Fruit fly (Drosophila melanogaster) whole organism, adult: ENCODE results near the gene CG44005.

Experiments
- CG11617 ChIP-seq: fragments of 200-800 bp; sonication (Bioruptor generic); optimal IDR thresholded peaks from 2 replicates; lab custom pipeline; 2017; ENCODE audit warnings: mild to moderate bottlenecking, missing biosample characterization, missing genetic modification reagents, missing genetic modification characterization
- CG12768 ChIP-seq: fragments of 200-800 bp; sonication (Bioruptor generic); optimal IDR thresholded peaks from 2 replicates; lab custom pipeline; 2017; ENCODE audit warnings: missing biosample characterization, missing genetic modification characterization, mild to moderate bottlenecking, moderate library complexity, missing genetic modification reagents
- CG14711 ChIP-seq: fragments of 200-800 bp; sonication (Bioruptor generic); optimal IDR thresholded peaks from 2 replicates; lab custom pipeline; 2018; ENCODE audit warnings: missing biosample characterization, mild to moderate bottlenecking, missing genetic modification characterization, moderate library complexity
- CG1620 ChIP-seq: fragments of 200-800 bp; sonication (Bioruptor generic); optimal IDR thresholded peaks from 2 replicates; lab custom pipeline; 2016; ENCODE audit warnings: missing biosample characterization, missing genetic modification characterization
- CG33017 ChIP-seq: fragments of 200-800 bp; sonication (Bioruptor generic); optimal IDR thresholded peaks from 2 replicates; lab custom pipeline; 2018; ENCODE audit warnings: missing biosample characterization, mild to moderate bottlenecking, missing genetic modification characterization, moderate library complexity
- CG5204 ChIP-seq: fragments of 200-800 bp; sonication (Bioruptor generic); optimal IDR thresholded peaks from 2 replicates; lab custom pipeline; 2016; ENCODE audit warnings: missing biosample characterization, missing genetic modification characterization
- CG7045 ChIP-seq: fragments of 200-800 bp; sonication (Bioruptor generic); optimal IDR thresholded peaks from 2 replicates; lab custom pipeline; 2017; ENCODE audit warnings: missing biosample characterization, mild to moderate bottlenecking, missing genetic modification characterization
- CG7101 ChIP-seq: fragments of 200-800 bp; sonication (Bioruptor generic); optimal IDR thresholded peaks from 2 replicates; lab custom pipeline; 2018; ENCODE audit warnings: missing biosample characterization, mild to moderate bottlenecking, missing genetic modification characterization, moderate library complexity
- Clk ChIP-seq: fragments of 200-800 bp; sonication (Bioruptor generic); optimal IDR thresholded peaks from 2 replicates; lab custom pipeline; 2017; ENCODE audit warnings: missing biosample characterization, missing genetic modification characterization
- Crg-1 ChIP-seq: fragments of 200-800 bp; sonication (Bioruptor generic); optimal IDR thresholded peaks from 2 replicates; lab custom pipeline; 2016; ENCODE audit warnings: missing biosample characterization, missing genetic modification characterization
- Hr96 ChIP-seq: fragments of 200-800 bp; sonication (Bioruptor generic); optimal IDR thresholded peaks from 2 replicates; lab custom pipeline; 2016; ENCODE audit warnings: missing biosample characterization, missing genetic modification characterization
- Mnt ChIP-seq: fragments of 200-800 bp; sonication (Bioruptor generic); optimal IDR thresholded peaks from 2 replicates; lab custom pipeline; 2016; ENCODE audit warnings: missing biosample characterization, mild to moderate bottlenecking, missing genetic modification characterization
- bab1 ChIP-seq: fragments of 200-800 bp; sonication (Bioruptor generic); optimal IDR thresholded peaks from 3 replicates; lab custom pipeline; 2019; ENCODE audit warnings: missing biosample characterization, mild to moderate bottlenecking, missing genetic modification characterization, moderate library complexity
- cic ChIP-seq: fragments of 200-800 bp; sonication (Bioruptor generic); optimal IDR thresholded peaks from 2 replicates; lab custom pipeline; 2017; ENCODE audit warnings: missing biosample characterization, mild to moderate bottlenecking, missing genetic modification characterization, moderate library complexity
- cnc ChIP-seq, 2 experiments: fragments of >200 bp; optimal IDR thresholded peaks; 2 replicates each; lab custom pipeline; 2017
- kay ChIP-seq: fragments of 200-800 bp; sonication (Bioruptor generic); peaks from one replicate; lab custom pipeline; 2016; ENCODE audit warnings: missing biosample characterization, missing genetic modification characterization, borderline replicate concordance
- ovo ChIP-seq: fragments of 200-800 bp; sonication (Bioruptor generic); optimal IDR thresholded peaks from 2 replicates; lab custom pipeline; 2016; ENCODE audit warnings: missing biosample characterization, missing genetic modification characterization
- pad ChIP-seq: fragments of 200-800 bp; sonication (Bioruptor generic); optimal IDR thresholded peaks from 3 replicates; lab custom pipeline; 2017; ENCODE audit warnings: missing biosample characterization, missing genetic modification characterization, mild to moderate bottlenecking, moderate library complexity, missing genetic modification reagents
- tj ChIP-seq: fragments of 200-800 bp; sonication (Bioruptor generic); optimal IDR thresholded peaks from 3 replicates; lab custom pipeline; 2017; ENCODE audit warnings: missing biosample characterization, mild to moderate bottlenecking, missing genetic modification characterization, moderate library complexity
- toe ChIP-seq: fragments of 200-800 bp; sonication (Bioruptor generic); optimal IDR thresholded peaks from 2 replicates; lab custom pipeline; 2016; ENCODE audit warnings: missing biosample characterization, missing genetic modification characterization

The CG44005 gene

dm6 chr3L:18078614-18079013, 6.7 kb upstream of the CG44005 start:
- TF ChIP-seq toe (GFP tag; lab: Kevin White, UChicago), result no peak
- TF ChIP-seq CG14711 (tag; lab: Kevin White, UChicago), result no peak
- no peak for TF ChIP-seq pad (GFP tag; lab: Kevin White, UChicago)
- TF ChIP-seq kay (GFP tag; lab: Kevin White, UChicago), result no peak
- no peak for TF ChIP-seq Hr96
- TF ChIP-seq CG5204 (GFP tag; lab: Kevin White, UChicago), result no peak
- TF ChIP-seq Crg-1 (GFP tag; lab: Kevin White, UChicago), result no peak
- no peak for TF ChIP-seq CG11617 (GFP tag; lab: Kevin White, UChicago)
- TF ChIP-seq ovo (GFP tag; lab: Kevin White, UChicago), result no peak
- no peak for TF ChIP-seq Clk (GFP tag; lab: Kevin White, UChicago)
- TF ChIP-seq CG33017 (tag; lab: Kevin White, UChicago), result no peak
- no peak for TF ChIP-seq cic (GFP tag; lab: Kevin White, UChicago)
- TF ChIP-seq CG12768, result no peak

dm6 chr3L:18077649-18078417, 5.9 kb upstream of the CG44005 start:
- TF ChIP-seq Hr96, result no peak
- peak; percentile 36 for TF ChIP-seq CG7101 (tag; lab: Kevin White, UChicago)
- peak; percentile 7 for TF ChIP-seq CG11617 (GFP tag; lab: Kevin White, UChicago)
- no peak for TF ChIP-seq Clk (GFP tag; lab: Kevin White, UChicago)
- no peak for TF ChIP-seq ovo (GFP tag; lab: Kevin White, UChicago)
- peak; percentile 5 for TF ChIP-seq CG33017 (tag; lab: Kevin White, UChicago)
- TF ChIP-seq cic (GFP tag; lab: Kevin White, UChicago), result no peak
- TF ChIP-seq CG7045, result no peak
- no peak for TF ChIP-seq CG5204 (GFP tag; lab: Kevin White, UChicago)
- peak; percentile 38 for TF ChIP-seq CG14711 (tag; lab: Kevin White, UChicago)
- no peak for TF ChIP-seq toe (GFP tag; lab: Kevin White, UChicago)
- TF ChIP-seq pad (GFP tag; lab: Kevin White, UChicago), result peak; percentile 34
- no peak for TF ChIP-seq CG1620 (GFP tag; lab: Kevin White, UChicago)
- TF ChIP-seq Mnt, result no peak
- peak; percentile 13 for TF ChIP-seq tj (GFP tag; lab: Kevin White, UChicago)
- TF ChIP-seq bab1, result peak; percentile 66
- TF ChIP-seq Crg-1 (GFP tag; lab: Kevin White, UChicago), result no peak
- TF ChIP-seq cnc (optimal IDR thresholded peaks at IDR 0.05; lab: Kevin White, UChicago), result no peak
- TF ChIP-seq kay (GFP tag; lab: Kevin White, UChicago), result no peak
- TF ChIP-seq CG12768, result no peak

- TF ChIP-seq cic (GFP tag; lab: Kevin White, UChicago), result no peak
- no peak for TF ChIP-seq CG33017 (tag; lab: Kevin White, UChicago)
- TF ChIP-seq tj (GFP tag; lab: Kevin White, UChicago), result no peak
- no peak for TF ChIP-seq Crg-1 (GFP tag; lab: Kevin White, UChicago)
- no peak for TF ChIP-seq ovo (GFP tag; lab: Kevin White, UChicago)
- no peak for TF ChIP-seq CG7101 (tag; lab: Kevin White, UChicago)
- TF ChIP-seq cnc (optimal IDR thresholded peaks at IDR 0.05; lab: Kevin White, UChicago), result no peak
- no peak for TF ChIP-seq CG1620 (GFP tag; lab: Kevin White, UChicago)
- TF ChIP-seq toe (GFP tag; lab: Kevin White, UChicago), result no peak
- TF ChIP-seq Mnt, result no peak
- TF ChIP-seq CG11617 (GFP tag; lab: Kevin White, UChicago), result no peak
- TF ChIP-seq CG5204 (GFP tag; lab: Kevin White, UChicago), result no peak
- TF ChIP-seq CG14711 (tag; lab: Kevin White, UChicago), result no peak
- TF ChIP-seq kay (GFP tag; lab: Kevin White, UChicago), result no peak
- TF ChIP-seq Hr96, result no peak
- TF ChIP-seq CG7045, result no peak
- no peak for TF ChIP-seq CG12768
- TF ChIP-seq Clk (GFP tag; lab: Kevin White, UChicago), result no peak
- TF ChIP-seq pad (GFP tag; lab: Kevin White, UChicago), result no peak
- no peak for TF ChIP-seq bab1
These were observed 4.7 kb upstream of the CG44005 start for dm6 chr3L:18076649-18077048.

dm6 chr3L:18075853-18076252, 3.9 kb upstream of the CG44005 start:
- no peak for TF ChIP-seq kay (GFP tag; lab: Kevin White, UChicago)
- TF ChIP-seq CG12768, result no peak
- TF ChIP-seq Crg-1 (GFP tag; lab: Kevin White, UChicago), result no peak
- TF ChIP-seq CG7045, result no peak
- no peak for TF ChIP-seq toe (GFP tag; lab: Kevin White, UChicago)
- TF ChIP-seq tj (GFP tag; lab: Kevin White, UChicago), result no peak
- TF ChIP-seq bab1, result no peak
- no peak for TF ChIP-seq Mnt
- TF ChIP-seq Hr96, result no peak
- no peak for TF ChIP-seq CG33017 (tag; lab: Kevin White, UChicago)
- TF ChIP-seq CG11617 (GFP tag; lab: Kevin White, UChicago), result no peak
- TF ChIP-seq CG1620 (GFP tag; lab: Kevin White, UChicago), result no peak
- no peak for TF ChIP-seq pad (GFP tag; lab: Kevin White, UChicago)
- TF ChIP-seq cic (GFP tag; lab: Kevin White, UChicago), result no peak
- TF ChIP-seq ovo (GFP tag; lab: Kevin White, UChicago), result no peak
- TF ChIP-seq CG14711 (tag; lab: Kevin White, UChicago), result no peak
- no peak for TF ChIP-seq CG7101 (tag; lab: Kevin White, UChicago)
- no peak for TF ChIP-seq Clk (GFP tag; lab: Kevin White, UChicago)

- no peak for TF ChIP-seq cic (GFP tag; lab: Kevin White, UChicago)
- TF ChIP-seq kay (GFP tag; lab: Kevin White, UChicago), result no peak
- TF ChIP-seq CG5204 (GFP tag; lab: Kevin White, UChicago), result no peak
- TF ChIP-seq Clk (GFP tag; lab: Kevin White, UChicago), result no peak
- no peak for TF ChIP-seq cnc (optimal IDR thresholded peaks at IDR 0.05; lab: Kevin White, UChicago)
- no peak for TF ChIP-seq CG7101 (tag; lab: Kevin White, UChicago)
- TF ChIP-seq pad (GFP tag; lab: Kevin White, UChicago), result no peak
- TF ChIP-seq toe (GFP tag; lab: Kevin White, UChicago), result no peak
- no peak for TF ChIP-seq CG7045
These were observed 3.1 kb upstream of the CG44005 start for dm6 chr3L:18074988-18075387.
